Worm (Caenorhabditis elegans): ENCODE measurements around the gene utx-1.

Gene utx-1

DNA sequence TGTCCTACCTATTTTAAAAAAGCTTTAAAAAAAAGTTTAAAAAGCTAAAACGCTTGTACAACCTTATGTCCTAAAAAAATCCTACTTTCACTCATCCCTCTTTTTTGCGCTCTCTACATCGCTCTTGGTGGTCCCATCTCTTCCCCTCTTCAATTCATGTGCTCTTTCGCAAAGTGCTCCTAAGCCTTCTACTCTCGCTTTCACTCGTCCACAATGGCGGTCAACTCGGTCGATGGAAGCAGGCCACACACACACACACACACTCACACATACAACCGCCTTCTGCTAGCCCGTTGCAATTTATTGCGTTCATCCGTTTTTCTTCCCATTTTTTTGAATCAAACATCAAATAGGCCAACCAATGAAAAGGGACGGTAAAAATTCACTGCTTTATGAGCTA lies 12.2 kb downstream of the utx-1 start:
- TF ChIP-seq tbx-37 (GFP tag; conservative IDR thresholded peaks at IDR 0.05): no peak
- TF ChIP-seq tbx-11 (GFP tag; IDR thresholded peaks at IDR 0.05): no peak
- TF ChIP-seq hmg-4 (GFP tag; optimal IDR thresholded peaks at IDR 0.05): peak; percentile 67
- TF ChIP-seq ets-7 (tag; optimal IDR thresholded peaks at IDR 0.05): no peak
- no peak for TF ChIP-seq ceh-13 (GFP tag; optimal IDR thresholded peaks at IDR 0.05)
- no peak for TF ChIP-seq aly-1 (tag; optimal IDR thresholded peaks at IDR 0.05)
- no peak for TF ChIP-seq hmbx-1 (tag; optimal IDR thresholded peaks at IDR 0.05)
- no peak for TF ChIP-seq ceh-36 (tag; optimal IDR thresholded peaks at IDR 0.05)

DNA sequence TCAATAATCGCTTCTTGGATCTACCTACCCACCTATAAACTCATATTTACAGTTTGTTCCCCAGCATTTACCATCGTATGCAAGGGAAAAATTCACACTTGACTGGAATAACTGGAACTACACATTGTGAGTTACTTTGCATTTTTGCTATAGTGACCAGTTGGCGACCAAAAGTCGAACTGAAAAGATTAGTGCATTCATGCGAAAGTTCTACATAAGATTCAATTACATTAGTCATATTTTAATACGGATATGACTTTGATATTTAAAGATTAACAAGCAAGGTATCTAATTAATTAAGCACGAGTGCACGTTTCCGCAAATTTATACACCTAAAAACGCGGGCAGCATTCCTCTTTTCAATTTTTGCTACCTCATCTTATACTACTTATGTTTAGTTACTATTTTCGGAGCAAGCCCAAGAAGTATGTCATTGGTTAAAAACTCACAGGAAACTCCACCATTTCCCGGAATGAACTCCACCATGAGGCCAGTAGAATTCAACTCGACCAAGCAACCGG lies 14.1 kb downstream of the utx-1 start, which contains the start of gene jmjd-3.1:
jmjd-3.1 (plus strand) TSS at position 51 of the 521 bp plus-strand sequence.
- no peak for TF ChIP-seq ceh-13 (GFP tag; optimal IDR thresholded peaks at IDR 0.05)
- no peak for TF ChIP-seq scrt-1 (GFP tag; IDR thresholded peaks at IDR 0.05)
- no peak for TF ChIP-seq tbx-37 (GFP tag; conservative IDR thresholded peaks at IDR 0.05)
- TF ChIP-seq ama-1 (optimal IDR thresholded peaks at IDR 0.05): no peak
- TF ChIP-seq B0310.2 (tag; optimal IDR thresholded peaks at IDR 0.05): no peak
- no peak for TF ChIP-seq ets-7 (tag; optimal IDR thresholded peaks at IDR 0.05)
- no peak for TF ChIP-seq pes-1 (GFP tag; IDR thresholded peaks at IDR 0.05)
- TF ChIP-seq F13C5.2 (tag; optimal IDR thresholded peaks at IDR 0.05): no peak
- TF ChIP-seq aly-1 (tag; optimal IDR thresholded peaks at IDR 0.05): no peak
- TF ChIP-seq hnd-1 (tag; optimal IDR thresholded peaks at IDR 0.05): no peak
- TF ChIP-seq hmg-4 (GFP tag; optimal IDR thresholded peaks at IDR 0.05): no peak

DNA sequence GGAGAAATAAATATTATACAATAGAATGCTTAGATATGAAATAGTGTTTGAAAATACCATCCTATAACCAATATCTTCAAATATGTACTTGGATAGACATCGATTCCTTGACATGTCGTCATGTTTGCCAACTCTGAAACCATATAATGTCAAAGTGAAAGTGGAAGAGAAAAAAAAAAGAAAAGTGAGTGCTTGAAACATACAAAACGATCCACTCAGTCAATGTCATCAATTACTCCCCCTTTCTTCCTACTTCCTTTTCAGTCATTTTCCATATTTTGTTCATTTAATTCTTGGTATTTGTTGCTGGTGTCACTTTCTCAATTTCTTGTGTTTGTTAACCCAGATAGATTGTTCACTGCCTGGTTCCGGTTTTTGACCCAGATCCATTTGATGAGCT lies 23.3 kb downstream of the utx-1 start, which contains the start of gene F18E9.4:
F18E9.4 (plus strand) TSS at position 301 of the 400 bp plus-strand sequence.
- TF ChIP-seq pes-1 (GFP tag; IDR thresholded peaks at IDR 0.05) (no peak), aly-1 (tag; optimal IDR thresholded peaks at IDR 0.05) (no peak), F13C5.2 (tag; optimal IDR thresholded peaks at IDR 0.05) (no peak)

DNA sequence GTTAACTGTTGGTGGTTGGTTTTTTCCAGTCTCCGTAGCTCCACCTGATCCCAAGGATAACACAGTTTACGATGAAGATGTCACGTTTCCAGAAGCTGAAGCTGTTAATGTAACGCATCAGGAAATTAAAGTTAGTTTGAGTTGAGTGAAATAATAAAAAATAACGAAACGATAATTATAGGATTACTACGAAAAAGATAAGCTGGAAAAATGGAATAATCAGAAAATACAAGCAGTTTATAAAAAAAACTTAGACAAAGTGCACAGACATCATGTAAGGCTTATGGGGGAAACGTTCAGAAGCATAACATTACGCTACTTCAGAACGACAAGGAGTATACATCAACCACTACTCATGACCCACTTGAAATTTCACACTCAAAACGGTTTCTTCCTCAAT lies 24.5 kb downstream of the utx-1 start, which contains the start of gene F18E9.8:
F18E9.8 (minus strand) TSS at position 101 of the 400 bp plus-strand sequence.
- TF ChIP-seq ets-7 (tag; optimal IDR thresholded peaks at IDR 0.05): no peak
- no peak for TF ChIP-seq hmbx-1 (tag; optimal IDR thresholded peaks at IDR 0.05)
- TF ChIP-seq F13C5.2 (tag; optimal IDR thresholded peaks at IDR 0.05): no peak
- no peak for TF ChIP-seq ceh-13 (GFP tag; optimal IDR thresholded peaks at IDR 0.05)
- no peak for TF ChIP-seq tbx-37 (GFP tag; conservative IDR thresholded peaks at IDR 0.05)
- TF ChIP-seq ama-1 (optimal IDR thresholded peaks at IDR 0.05): no peak
- no peak for TF ChIP-seq sea-1 (GFP tag; conservative IDR thresholded peaks at IDR 0.05)
- TF ChIP-seq scrt-1 (GFP tag; IDR thresholded peaks at IDR 0.05): no peak
- no peak for TF ChIP-seq pes-1 (GFP tag; IDR thresholded peaks at IDR 0.05)
- no peak for TF ChIP-seq flt-1 (GFP tag; IDR thresholded peaks at IDR 0.05)
- no peak for TF ChIP-seq aly-1 (tag; optimal IDR thresholded peaks at IDR 0.05)
- no peak for TF ChIP-seq hnd-1 (tag; optimal IDR thresholded peaks at IDR 0.05)
- TF ChIP-seq B0310.2 (tag; optimal IDR thresholded peaks at IDR 0.05): no peak
- TF ChIP-seq ceh-36 (tag; optimal IDR thresholded peaks at IDR 0.05): no peak
- TF ChIP-seq tra-4 (tag; optimal IDR thresholded peaks at IDR 0.05): no peak
- no peak for TF ChIP-seq hmg-4 (GFP tag; optimal IDR thresholded peaks at IDR 0.05)

DNA sequence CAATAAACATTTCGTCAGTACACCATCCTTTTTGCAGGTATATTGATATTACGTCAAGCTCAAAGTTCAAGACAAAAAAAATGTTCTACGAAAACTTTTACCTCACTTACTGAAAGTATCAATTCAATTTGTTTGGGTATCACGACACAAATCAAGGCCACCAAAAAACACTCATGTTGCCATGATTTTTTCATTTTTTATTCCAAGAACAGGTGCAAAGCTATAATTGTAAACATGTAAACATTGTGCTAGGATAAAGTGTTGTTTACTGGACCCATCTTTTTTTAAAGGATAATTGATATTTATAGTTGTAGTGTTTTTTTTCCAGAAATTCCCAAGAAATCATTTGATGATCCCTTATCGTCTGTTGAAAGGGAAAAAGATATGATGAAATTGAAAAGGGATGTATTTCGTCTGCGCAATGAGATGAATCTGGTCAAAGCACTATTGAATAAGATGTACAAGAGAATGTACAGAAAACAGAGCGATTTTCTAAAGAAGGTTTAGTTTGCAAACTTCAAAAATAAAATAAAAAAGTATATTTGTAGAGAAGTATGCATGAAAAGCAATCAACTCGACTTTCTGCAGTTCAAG lies 25.9 kb downstream of the utx-1 start:
- TF ChIP-seq ets-7 (tag; optimal IDR thresholded peaks at IDR 0.05) (no peak), flt-1 (GFP tag; IDR thresholded peaks at IDR 0.05) (no peak), ama-1 (optimal IDR thresholded peaks at IDR 0.05) (no peak), tbx-11 (GFP tag; IDR thresholded peaks at IDR 0.05) (no peak)

DNA sequence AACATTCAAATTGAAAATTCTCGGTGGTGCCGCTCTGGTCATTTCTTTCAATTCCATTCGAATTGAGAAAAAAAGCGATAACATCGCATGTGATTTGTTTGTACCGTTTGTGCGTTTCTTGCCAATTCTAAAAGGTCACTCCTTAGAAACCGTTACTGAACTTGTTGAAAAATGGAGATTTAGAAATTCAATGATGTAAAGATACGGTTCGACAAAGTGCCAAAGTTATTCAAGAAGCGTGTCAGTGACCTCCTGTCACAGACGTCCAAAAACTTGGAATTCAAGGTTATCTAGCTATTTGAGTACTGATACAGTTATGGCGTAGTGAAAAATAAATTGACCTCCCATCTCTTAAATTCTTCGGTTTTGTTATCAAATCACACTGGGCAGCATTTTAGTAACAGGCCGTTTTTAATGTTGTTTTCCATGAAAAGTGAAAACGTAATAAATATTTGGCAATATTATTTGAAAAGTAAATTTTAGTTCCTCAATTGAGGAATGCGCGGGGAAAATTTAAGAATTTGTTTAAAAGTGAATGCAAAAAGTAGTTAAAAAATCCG lies 28.0 kb downstream of the utx-1 start:
- TF ChIP-seq flt-1 (GFP tag; IDR thresholded peaks at IDR 0.05) (no peak), tbx-37 (GFP tag; conservative IDR thresholded peaks at IDR 0.05) (no peak), aly-1 (tag; optimal IDR thresholded peaks at IDR 0.05) (no peak), ceh-36 (tag; optimal IDR thresholded peaks at IDR 0.05) (no peak), hmg-4 (GFP tag; optimal IDR thresholded peaks at IDR 0.05) (no peak), ets-7 (tag; optimal IDR thresholded peaks at IDR 0.05) (no peak), scrt-1 (GFP tag; IDR thresholded peaks at IDR 0.05) (no peak)

DNA sequence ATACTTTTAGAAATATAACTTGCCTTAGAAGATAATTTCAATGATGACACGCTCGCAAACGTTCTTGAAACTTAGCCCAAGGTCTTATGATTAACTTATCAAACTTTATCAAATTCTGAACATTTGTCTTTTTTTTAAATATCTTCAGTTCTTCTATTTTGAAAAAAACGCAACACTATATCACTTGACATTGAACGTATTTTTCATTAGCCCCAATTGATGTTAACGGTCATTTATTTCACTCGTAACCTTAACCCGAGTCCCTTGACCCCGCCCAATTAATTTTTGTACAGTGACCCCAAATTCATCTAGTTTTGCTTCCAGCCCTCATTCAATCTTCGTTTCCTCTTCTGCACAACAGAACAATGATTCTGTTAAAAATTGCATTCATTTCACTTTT lies 28.9 kb downstream of the utx-1 start, which contains the start of gene F18E9.3:
F18E9.3 (plus strand) TSS at position 311 of the 400 bp plus-strand sequence.
- no peak for TF ChIP-seq F13C5.2 (tag; optimal IDR thresholded peaks at IDR 0.05)
- TF ChIP-seq aly-1 (tag; optimal IDR thresholded peaks at IDR 0.05): no peak
- TF ChIP-seq hnd-1 (tag; optimal IDR thresholded peaks at IDR 0.05): no peak
- TF ChIP-seq tbx-11 (GFP tag; IDR thresholded peaks at IDR 0.05): no peak
- no peak for TF ChIP-seq ama-1 (optimal IDR thresholded peaks at IDR 0.05)
- no peak for TF ChIP-seq tra-4 (tag; optimal IDR thresholded peaks at IDR 0.05)
- TF ChIP-seq flt-1 (GFP tag; IDR thresholded peaks at IDR 0.05): no peak
- no peak for TF ChIP-seq tbx-37 (GFP tag; conservative IDR thresholded peaks at IDR 0.05)
- TF ChIP-seq pes-1 (GFP tag; IDR thresholded peaks at IDR 0.05): no peak
- no peak for TF ChIP-seq hmg-4 (GFP tag; optimal IDR thresholded peaks at IDR 0.05)
- TF ChIP-seq hmbx-1 (tag; optimal IDR thresholded peaks at IDR 0.05): no peak
- no peak for TF ChIP-seq ceh-13 (GFP tag; optimal IDR thresholded peaks at IDR 0.05)
- TF ChIP-seq scrt-1 (GFP tag; IDR thresholded peaks at IDR 0.05): no peak
- no peak for TF ChIP-seq B0310.2 (tag; optimal IDR thresholded peaks at IDR 0.05)
- TF ChIP-seq sea-1 (GFP tag; conservative IDR thresholded peaks at IDR 0.05): no peak
- no peak for TF ChIP-seq ceh-36 (tag; optimal IDR thresholded peaks at IDR 0.05)
- TF ChIP-seq ets-7 (tag; optimal IDR thresholded peaks at IDR 0.05): no peak

DNA sequence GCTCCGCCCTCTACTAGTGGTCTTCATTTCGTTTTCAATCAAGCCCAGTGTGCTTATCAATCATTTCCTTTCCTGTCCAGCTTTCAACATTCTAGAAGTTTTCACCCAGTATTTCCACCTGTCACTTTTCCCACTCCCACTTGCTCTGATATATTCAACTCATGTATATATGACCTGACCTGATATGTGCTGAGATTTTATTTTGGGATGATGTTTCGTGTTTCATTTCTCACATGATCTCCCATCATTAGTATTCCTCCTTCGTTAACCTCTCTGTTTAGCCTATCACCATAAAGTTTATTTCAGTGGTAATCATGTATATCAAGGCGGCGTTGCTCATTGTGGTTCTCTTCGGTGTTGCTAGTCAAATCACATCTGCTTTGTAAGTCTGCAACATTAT lies 35.9 kb downstream of the utx-1 start, which contains the start of gene nlp-7:
nlp-7 (plus strand) TSS at position 301 of the 400 bp plus-strand sequence.
- TF ChIP-seq hmbx-1 (tag; optimal IDR thresholded peaks at IDR 0.05) (no peak), tbx-11 (GFP tag; IDR thresholded peaks at IDR 0.05) (no peak), scrt-1 (GFP tag; IDR thresholded peaks at IDR 0.05) (no peak), flt-1 (GFP tag; IDR thresholded peaks at IDR 0.05) (no peak), B0310.2 (tag; optimal IDR thresholded peaks at IDR 0.05) (no peak), ama-1 (optimal IDR thresholded peaks at IDR 0.05) (no peak), ceh-13 (GFP tag; optimal IDR thresholded peaks at IDR 0.05) (no peak), ceh-36 (tag; optimal IDR thresholded peaks at IDR 0.05) (no peak), pes-1 (GFP tag; IDR thresholded peaks at IDR 0.05) (no peak), sea-1 (GFP tag; conservative IDR thresholded peaks at IDR 0.05) (no peak), ets-7 (tag; optimal IDR thresholded peaks at IDR 0.05) (no peak), hnd-1 (tag; optimal IDR thresholded peaks at IDR 0.05) (no peak), tra-4 (tag; optimal IDR thresholded peaks at IDR 0.05) (no peak), hmg-4 (GFP tag; optimal IDR thresholded peaks at IDR 0.05) (no peak), tbx-37 (GFP tag; conservative IDR thresholded peaks at IDR 0.05) (no peak), aly-1 (tag; optimal IDR thresholded peaks at IDR 0.05) (no peak), F13C5.2 (tag; optimal IDR thresholded peaks at IDR 0.05) (no peak)
